Fruit fly (Drosophila melanogaster): ENCODE data around the gene CG31975.

CG31975 gene

DNA sequence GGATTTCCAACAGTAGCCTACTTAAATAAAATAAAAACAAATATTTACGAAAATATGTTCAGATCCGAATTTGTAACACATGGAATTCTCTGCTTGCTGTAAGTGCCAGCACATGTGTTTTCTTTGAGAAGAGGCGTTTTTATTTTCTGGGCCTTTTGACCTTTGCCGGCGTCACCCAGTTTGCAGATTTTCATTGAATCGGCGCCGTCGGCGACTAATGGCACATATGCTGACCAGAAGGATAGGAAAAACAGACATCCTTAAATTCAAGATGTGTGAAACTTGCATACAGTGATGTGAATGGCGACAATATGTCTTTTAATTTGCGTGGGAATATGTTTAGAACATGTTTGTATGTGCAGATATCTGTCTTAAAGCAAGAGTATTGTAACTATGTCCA, 50.7 kb downstream of the CG31975 start:
- TF ChIP-seq CG13204 (GFP tag; optimal IDR thresholded peaks at IDR 0.05) (no peak), Ets98B (GFP tag; IDR thresholded peaks at IDR 0.05) (no peak), CG8301 (tag; optimal IDR thresholded peaks at IDR 0.05) (no peak), CG9948 (tag; optimal IDR thresholded peaks at IDR 0.05) (no peak), CG15710 (tag; optimal IDR thresholded peaks at IDR 0.05) (no peak), Snoo (tag; optimal IDR thresholded peaks at IDR 0.05) (no peak), CG17806 (tag; optimal IDR thresholded peaks at IDR 0.05) (no peak), gl (tag; optimal IDR thresholded peaks at IDR 0.05) (no peak), CG12605 (GFP tag; IDR thresholded peaks at IDR 0.05) (no peak), Pif1B (GFP tag; optimal IDR thresholded peaks at IDR 0.05) (no peak), D1 (tag; optimal IDR thresholded peaks at IDR 0.05) (no peak), rn (GFP tag; IDR thresholded peaks at IDR 0.05) (no peak), CG14655 (GFP tag; optimal IDR thresholded peaks at IDR 0.05) (no peak), Pif1A (GFP tag; optimal IDR thresholded peaks at IDR 0.05) (no peak), CG4496 (GFP tag; IDR thresholded peaks at IDR 0.05) (no peak), EcR (GFP tag; optimal IDR thresholded peaks at IDR 0.05) (no peak)

DNA sequence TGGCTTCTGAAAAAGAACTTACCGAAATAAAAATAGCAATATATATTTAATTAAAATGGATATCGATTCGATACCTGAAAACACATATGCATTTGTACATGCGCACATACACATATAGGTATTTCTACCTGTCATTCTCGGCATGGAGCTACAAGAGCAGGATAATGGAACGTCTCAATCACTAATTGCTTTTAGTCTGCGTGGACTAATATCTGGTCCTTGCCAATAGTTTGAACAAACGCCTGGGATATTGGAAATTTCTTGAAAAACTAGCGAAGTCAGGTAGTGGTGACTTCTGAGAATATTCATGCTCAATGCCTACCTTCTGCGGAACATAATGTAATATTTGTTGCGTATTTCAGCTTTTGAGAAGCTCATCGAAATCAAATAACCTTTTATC, 51.6 kb downstream of the CG31975 start:
- TF ChIP-seq Pif1B (GFP tag; optimal IDR thresholded peaks at IDR 0.05) (no peak), CG15710 (tag; optimal IDR thresholded peaks at IDR 0.05) (no peak), Ets98B (GFP tag; IDR thresholded peaks at IDR 0.05) (no peak), fd96Ca (GFP tag; IDR thresholded peaks at IDR 0.05) (no peak), CG12605 (GFP tag; IDR thresholded peaks at IDR 0.05) (no peak)

DNA sequence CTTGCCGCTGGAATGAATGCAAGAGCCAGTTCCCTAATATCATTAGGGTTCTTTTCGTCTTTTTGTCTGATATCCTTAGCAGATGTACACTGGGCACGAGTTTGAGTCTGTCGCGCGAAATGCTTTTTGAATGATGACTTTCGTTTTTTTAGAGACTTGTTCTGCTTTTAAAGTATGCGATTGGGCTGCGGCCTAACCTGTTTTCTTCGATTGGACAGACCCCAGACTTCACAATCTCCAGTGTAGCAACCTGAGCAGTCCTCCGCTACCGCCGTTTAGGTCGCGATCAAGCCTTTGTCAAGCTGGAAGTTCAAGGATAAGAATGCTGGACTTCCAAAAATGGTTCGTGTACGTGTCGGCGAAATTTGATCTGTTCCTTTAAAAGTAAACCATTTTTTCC, 52.3 kb downstream of the CG31975 start:
- TF ChIP-seq Ets98B (GFP tag; IDR thresholded peaks at IDR 0.05) (no peak), EcR (GFP tag; optimal IDR thresholded peaks at IDR 0.05) (peak; percentile 38)

All from whole organism, pupa.